Fruit fly (Drosophila melanogaster) whole organism, adult: ENCODE data around the gene Bicra.

ENCODE experiments used
- CG12768 ChIP-seq: fragments of 200-800 bp; sonication (Bioruptor generic); optimal IDR thresholded peaks from 2 replicates; lab custom pipeline; 2017; ENCODE audit warnings: missing biosample characterization, missing genetic modification characterization, mild to moderate bottlenecking, moderate library complexity, missing genetic modification reagents
- CG14711 ChIP-seq: fragments of 200-800 bp; sonication (Bioruptor generic); optimal IDR thresholded peaks from 2 replicates; lab custom pipeline; 2018; ENCODE audit warnings: missing biosample characterization, mild to moderate bottlenecking, missing genetic modification characterization, moderate library complexity
- CG1620 ChIP-seq: fragments of 200-800 bp; sonication (Bioruptor generic); optimal IDR thresholded peaks from 2 replicates; lab custom pipeline; 2016; ENCODE audit warnings: missing biosample characterization, missing genetic modification characterization
- CG33017 ChIP-seq: fragments of 200-800 bp; sonication (Bioruptor generic); optimal IDR thresholded peaks from 2 replicates; lab custom pipeline; 2018; ENCODE audit warnings: missing biosample characterization, mild to moderate bottlenecking, missing genetic modification characterization, moderate library complexity
- CG5204 ChIP-seq: fragments of 200-800 bp; sonication (Bioruptor generic); optimal IDR thresholded peaks from 2 replicates; lab custom pipeline; 2016; ENCODE audit warnings: missing biosample characterization, missing genetic modification characterization
- CG7101 ChIP-seq: fragments of 200-800 bp; sonication (Bioruptor generic); optimal IDR thresholded peaks from 2 replicates; lab custom pipeline; 2018; ENCODE audit warnings: missing biosample characterization, mild to moderate bottlenecking, missing genetic modification characterization, moderate library complexity
- Hr96 ChIP-seq: fragments of 200-800 bp; sonication (Bioruptor generic); optimal IDR thresholded peaks from 2 replicates; lab custom pipeline; 2016; ENCODE audit warnings: missing biosample characterization, missing genetic modification characterization
- cic ChIP-seq: fragments of 200-800 bp; sonication (Bioruptor generic); optimal IDR thresholded peaks from 2 replicates; lab custom pipeline; 2017; ENCODE audit warnings: missing biosample characterization, mild to moderate bottlenecking, missing genetic modification characterization, moderate library complexity
- ovo ChIP-seq: fragments of 200-800 bp; sonication (Bioruptor generic); optimal IDR thresholded peaks from 2 replicates; lab custom pipeline; 2016; ENCODE audit warnings: missing biosample characterization, missing genetic modification characterization
- tj ChIP-seq: fragments of 200-800 bp; sonication (Bioruptor generic); optimal IDR thresholded peaks from 3 replicates; lab custom pipeline; 2017; ENCODE audit warnings: missing biosample characterization, mild to moderate bottlenecking, missing genetic modification characterization, moderate library complexity
- toe ChIP-seq: fragments of 200-800 bp; sonication (Bioruptor generic); optimal IDR thresholded peaks from 2 replicates; lab custom pipeline; 2016; ENCODE audit warnings: missing biosample characterization, missing genetic modification characterization

DNA sequence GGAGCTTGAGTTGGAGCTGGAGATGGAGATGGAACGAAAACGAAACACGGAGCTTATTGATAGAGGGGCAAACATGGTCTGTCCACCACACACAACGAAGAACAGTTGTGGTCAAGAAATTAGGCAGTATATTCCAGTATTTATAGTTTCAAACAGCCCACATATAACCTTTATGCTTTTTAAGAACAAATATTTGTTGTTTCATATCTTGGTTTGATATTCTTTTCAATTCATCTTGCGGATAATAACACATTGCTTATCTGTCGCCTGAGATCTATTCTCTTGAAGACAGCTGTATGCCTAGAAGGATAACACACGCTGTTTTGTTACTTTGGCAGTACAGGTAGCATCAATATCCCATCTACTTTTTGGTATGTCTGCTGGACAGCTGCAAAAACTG is 10.0 kb downstream of the Bicra start:
- TF ChIP-seq tj (GFP tag; lab: Kevin White, UChicago), result no peak
- TF ChIP-seq CG12768 (GFP tag; lab: Kevin White, UChicago), result no peak
- no peak for TF ChIP-seq ovo (GFP tag; lab: Kevin White, UChicago)
- TF ChIP-seq toe, result no peak
- no peak for TF ChIP-seq CG7101
- no peak for TF ChIP-seq CG1620 (GFP tag; lab: Kevin White, UChicago)
- no peak for TF ChIP-seq CG14711 (tag; lab: Kevin White, UChicago)
- no peak for TF ChIP-seq cic (GFP tag; lab: Kevin White, UChicago)
- TF ChIP-seq CG33017 (tag; lab: Kevin White, UChicago), result no peak
- no peak for TF ChIP-seq CG5204
- no peak for TF ChIP-seq Hr96 (GFP tag; lab: Kevin White, UChicago)
